Worm (Caenorhabditis elegans) whole organism, L1 larva: ENCODE data around the gene F57B7.2.

Source experiments
- blmp-1 ChIP-seq: fragments of 150-350 bp; optimal IDR thresholded peaks from 2 replicates; lab custom pipeline; 2014; ENCODE audit warnings: missing biosample characterization, missing genetic modification characterization
- egl-27 ChIP-seq, 2 experiments: fragments of 150-350 bp in 1 of 2; sonication (generic microtip); optimal IDR thresholded peaks; 3 replicates each; lab custom pipeline; 2017 to 2018; ENCODE audit warnings: missing biosample characterization in 2 of 2, missing genetic modification characterization in 2 of 2, missing genetic modification reagents in 2 of 2
- irx-1 ChIP-seq: sonication (generic microtip); optimal IDR thresholded peaks from 2 replicates; lab custom pipeline; 2016; ENCODE audit warnings: missing genetic modification characterization, missing compliant biosample characterization
- lsy-2 ChIP-seq, 2 experiments: fragments of 150-350 bp; optimal IDR thresholded peaks; 2 replicates each; lab custom pipeline; 2014; ENCODE audit warnings: missing biosample characterization in 2 of 2, missing genetic modification characterization in 2 of 2
- sup-37 ChIP-seq: fragments of 200-800 bp; sonication (Bioruptor generic); optimal IDR thresholded peaks from 2 replicates; lab custom pipeline; 2018; ENCODE audit warnings: mild to moderate bottlenecking, missing genetic modification characterization, missing compliant biosample characterization
- unc-62 ChIP-seq: fragments of 150-350 bp; optimal IDR thresholded peaks from 2 replicates; lab custom pipeline; 2014; ENCODE audit warnings: missing biosample characterization, missing genetic modification reagents, missing genetic modification characterization
- ztf-11 ChIP-seq, 2 experiments: sonication (generic microtip); optimal IDR thresholded peaks; 2 replicates each; lab custom pipeline; 2016 to 2017; ENCODE audit warnings: missing genetic modification characterization in 2 of 2, missing biosample characterization in 1 of 2, missing compliant biosample characterization in 1 of 2

ce11 chrV:11490382-11490781 is 47.0 kb upstream of the F57B7.2 start, which contains the start of gene dhs-19:
- peak; percentile 18 for TF ChIP-seq blmp-1
- no peak for TF ChIP-seq lsy-2 (tag; optimal IDR thresholded peaks at IDR 0.05; lab: Kevin White, UChicago)
- TF ChIP-seq egl-27 (tag; optimal IDR thresholded peaks at IDR 0.05; lab: Kevin White, UChicago) = no peak
- TF ChIP-seq unc-62 (GFP tag; lab: Kevin White, UChicago) = no peak
- TF ChIP-seq irx-1 (tag; lab: Kevin White, UChicago) = no peak
- TF ChIP-seq sup-37 (GFP tag; lab: Kevin White, UChicago) = no peak
- no peak for TF ChIP-seq ztf-11 (tag; optimal IDR thresholded peaks at IDR 0.05; lab: Kevin White, UChicago)
